Worm (Caenorhabditis elegans) whole organism, early embryonic: ENCODE results near the gene srbc-68.

ENCODE experiments used
- B0310.2 ChIP-seq: sonication (generic microtip); optimal IDR thresholded peaks from 2 replicates; lab custom pipeline; 2016; ENCODE audit warnings: mild to moderate bottlenecking, missing genetic modification characterization, missing compliant biosample characterization
- aly-1 ChIP-seq: sonication (generic microtip); optimal IDR thresholded peaks from 2 replicates; lab custom pipeline; 2016; ENCODE audit warnings: missing genetic modification characterization, missing compliant biosample characterization
- ama-1 ChIP-seq: fragments of 150-350 bp; optimal IDR thresholded peaks from 2 replicates; lab custom pipeline; 2014
- flt-1 ChIP-seq: fragments of 200-800 bp; sonication (Bioruptor generic); IDR thresholded peaks from 2 replicates; pipeline ENCODE4 v1.3.6; 2022; ENCODE audit warnings: missing genetic modification characterization, missing compliant biosample characterization

DNA sequence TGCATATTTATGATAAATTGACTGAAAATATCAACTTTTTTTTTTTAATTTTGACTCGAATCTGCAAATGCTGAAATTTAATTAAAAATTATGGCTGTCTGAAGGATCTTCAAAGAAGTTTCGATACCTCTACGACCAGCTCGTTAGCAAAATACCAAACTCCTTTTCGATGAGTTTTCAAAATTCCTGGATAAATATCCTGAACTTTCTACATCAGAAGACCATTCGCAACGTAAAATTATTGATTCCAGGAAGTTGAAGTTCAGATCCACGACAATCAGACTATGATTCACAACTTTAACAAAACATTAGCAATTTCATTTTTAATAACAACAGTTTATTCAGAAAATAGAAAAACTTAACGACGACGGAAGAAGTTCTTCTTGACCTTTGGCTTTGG lies 38.6 kb upstream of the srbc-68 start:
- TF ChIP-seq ama-1 (lab: Kevin White, UChicago) (no peak), flt-1 (GFP tag; lab: Robert Waterston, UW) (no peak), B0310.2 (tag; lab: Kevin White, UChicago) (no peak), aly-1 (tag; lab: Kevin White, UChicago) (no peak)
